Worm (Caenorhabditis elegans): ENCODE results near the gene best-4.
A peak's percentile ranks its signal among the peaks of the same experiment; 100 is the strongest.

Gene best-4

DNA sequence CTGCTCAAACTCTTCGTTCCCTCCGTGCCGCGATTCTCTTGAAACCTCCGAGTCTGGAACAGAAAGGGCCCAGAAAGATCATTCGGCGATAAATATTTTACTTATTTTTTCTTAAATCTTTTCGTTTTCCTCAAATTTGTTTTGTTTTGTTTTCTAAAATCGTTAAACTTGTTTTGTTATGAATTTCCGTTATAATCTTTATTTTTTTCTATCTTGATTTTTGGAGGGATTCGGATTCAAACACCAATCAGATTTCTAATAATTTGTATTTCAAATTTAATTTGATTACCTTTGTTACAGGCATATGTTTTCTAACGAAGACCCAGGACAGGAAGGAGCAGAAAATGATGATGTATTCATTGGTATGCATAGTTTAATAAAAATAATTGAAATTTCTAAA is 35.6 kb upstream of the best-4 start, which contains the start of gene C23H3.5:
Gene C23H3.5 (plus strand): TSS at position 301 of the 400 bp plus-strand sequence.
- no peak for TF ChIP-seq hmbx-1 (tag; optimal IDR thresholded peaks at IDR 0.05)
- no peak for TF ChIP-seq ceh-36 (tag; optimal IDR thresholded peaks at IDR 0.05)
- no peak for TF ChIP-seq pes-1 (GFP tag; IDR thresholded peaks at IDR 0.05)
- TF ChIP-seq B0310.2 (tag; optimal IDR thresholded peaks at IDR 0.05) = no peak
- no peak for TF ChIP-seq aly-1 (tag; optimal IDR thresholded peaks at IDR 0.05)
- TF ChIP-seq tbx-37 (GFP tag; conservative IDR thresholded peaks at IDR 0.05) = no peak
- no peak for TF ChIP-seq tra-4 (tag; optimal IDR thresholded peaks at IDR 0.05)
- no peak for TF ChIP-seq scrt-1 (GFP tag; IDR thresholded peaks at IDR 0.05)
- TF ChIP-seq ama-1 (optimal IDR thresholded peaks at IDR 0.05) = no peak
- TF ChIP-seq F13C5.2 (tag; optimal IDR thresholded peaks at IDR 0.05) = no peak
- no peak for TF ChIP-seq tbx-11 (GFP tag; IDR thresholded peaks at IDR 0.05)
- no peak for TF ChIP-seq sea-1 (GFP tag; conservative IDR thresholded peaks at IDR 0.05)
- TF ChIP-seq ets-7 (tag; optimal IDR thresholded peaks at IDR 0.05) = no peak
- TF ChIP-seq hnd-1 (tag; optimal IDR thresholded peaks at IDR 0.05) = no peak
- TF ChIP-seq flt-1 (GFP tag; IDR thresholded peaks at IDR 0.05) = no peak
- TF ChIP-seq ceh-13 (GFP tag; optimal IDR thresholded peaks at IDR 0.05) = no peak
- TF ChIP-seq hmg-4 (GFP tag; optimal IDR thresholded peaks at IDR 0.05) = no peak

DNA sequence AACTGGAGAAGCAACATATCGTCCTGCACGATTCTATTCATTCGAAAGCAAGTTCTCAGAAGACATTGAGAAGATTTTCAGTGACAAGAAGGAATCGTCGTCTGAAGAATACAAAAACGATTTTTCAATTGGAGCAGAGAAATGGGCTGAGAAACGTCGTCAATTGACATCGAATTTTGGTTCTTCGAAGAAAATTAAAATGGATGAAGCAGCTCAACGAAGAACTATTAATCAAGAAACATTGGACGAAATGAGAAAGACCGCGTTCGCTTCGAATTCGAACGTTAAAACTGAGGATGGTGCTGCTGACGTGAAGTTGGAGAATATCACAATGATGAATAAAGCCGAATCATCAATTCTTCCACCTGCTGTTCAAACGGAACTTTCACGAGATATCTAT is 34.4 kb upstream of the best-4 start, which contains the start of gene rpt-4:
Gene rpt-4 (minus strand): TSS at position 101 of the 400 bp plus-strand sequence.
- no peak for TF ChIP-seq ama-1 (optimal IDR thresholded peaks at IDR 0.05)
- TF ChIP-seq tra-4 (tag; optimal IDR thresholded peaks at IDR 0.05) = no peak
- TF ChIP-seq tbx-37 (GFP tag; conservative IDR thresholded peaks at IDR 0.05) = no peak
- no peak for TF ChIP-seq hmg-4 (GFP tag; optimal IDR thresholded peaks at IDR 0.05)
- TF ChIP-seq hnd-1 (tag; optimal IDR thresholded peaks at IDR 0.05) = no peak
- TF ChIP-seq tbx-11 (GFP tag; IDR thresholded peaks at IDR 0.05) = no peak
- no peak for TF ChIP-seq aly-1 (tag; optimal IDR thresholded peaks at IDR 0.05)
- no peak for TF ChIP-seq ceh-36 (tag; optimal IDR thresholded peaks at IDR 0.05)
- no peak for TF ChIP-seq F13C5.2 (tag; optimal IDR thresholded peaks at IDR 0.05)
- no peak for TF ChIP-seq sea-1 (GFP tag; conservative IDR thresholded peaks at IDR 0.05)

DNA sequence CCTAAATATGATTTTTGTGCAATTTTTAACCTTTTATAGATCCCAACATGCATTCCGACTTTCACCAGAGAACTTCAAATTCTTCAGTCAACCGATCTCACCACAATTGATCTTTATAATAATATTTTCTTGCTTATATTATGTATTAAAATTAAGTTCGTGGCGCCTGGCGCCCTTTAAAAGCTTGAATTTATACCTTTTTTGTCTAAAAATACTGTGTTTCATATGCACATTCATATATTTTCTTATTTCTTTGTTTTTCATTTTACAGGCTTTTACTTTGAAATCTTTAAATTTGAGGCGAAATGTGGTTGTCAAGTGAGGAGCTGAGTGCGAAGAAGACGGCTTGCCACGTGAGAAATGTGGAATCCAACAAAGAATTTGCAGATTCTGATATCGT is 33.1 kb upstream of the best-4 start, which contains the start of gene rpoa-49:
Gene rpoa-49 (plus strand): TSS at position 301 of the 400 bp plus-strand sequence.
- no peak for TF ChIP-seq pes-1 (GFP tag; IDR thresholded peaks at IDR 0.05)
- TF ChIP-seq scrt-1 (GFP tag; IDR thresholded peaks at IDR 0.05) = no peak
- TF ChIP-seq flt-1 (GFP tag; IDR thresholded peaks at IDR 0.05) = no peak
- TF ChIP-seq hnd-1 (tag; optimal IDR thresholded peaks at IDR 0.05) = no peak
- TF ChIP-seq tbx-37 (GFP tag; conservative IDR thresholded peaks at IDR 0.05) = no peak
- TF ChIP-seq F13C5.2 (tag; optimal IDR thresholded peaks at IDR 0.05) = no peak
- no peak for TF ChIP-seq ets-7 (tag; optimal IDR thresholded peaks at IDR 0.05)
- TF ChIP-seq B0310.2 (tag; optimal IDR thresholded peaks at IDR 0.05) = no peak

DNA sequence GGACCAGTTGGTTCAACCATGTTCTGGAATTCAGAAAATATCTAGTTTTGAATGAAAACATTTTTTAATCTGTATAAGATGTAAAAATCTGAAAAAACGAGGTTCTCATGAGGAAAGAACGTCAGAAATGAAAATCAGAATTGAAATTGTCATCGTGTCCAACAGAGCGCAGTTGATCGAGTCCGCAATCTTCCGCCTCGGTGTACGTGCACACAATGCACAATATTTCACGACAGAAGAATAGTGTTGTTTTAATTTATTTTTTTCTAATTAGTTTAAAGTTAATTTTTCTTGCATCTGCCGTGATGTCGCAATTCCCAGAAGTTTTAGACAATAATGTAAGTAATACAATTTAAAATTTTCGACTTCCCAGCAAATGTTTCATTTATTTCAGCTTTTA is 32.0 kb upstream of the best-4 start, which contains the start of gene nfyc-1:
Gene nfyc-1 (plus strand): TSS at position 268 of the 400 bp plus-strand sequence.
- peak; percentile 54 for TF ChIP-seq F13C5.2 (tag; optimal IDR thresholded peaks at IDR 0.05)
- no peak for TF ChIP-seq aly-1 (tag; optimal IDR thresholded peaks at IDR 0.05)

DNA sequence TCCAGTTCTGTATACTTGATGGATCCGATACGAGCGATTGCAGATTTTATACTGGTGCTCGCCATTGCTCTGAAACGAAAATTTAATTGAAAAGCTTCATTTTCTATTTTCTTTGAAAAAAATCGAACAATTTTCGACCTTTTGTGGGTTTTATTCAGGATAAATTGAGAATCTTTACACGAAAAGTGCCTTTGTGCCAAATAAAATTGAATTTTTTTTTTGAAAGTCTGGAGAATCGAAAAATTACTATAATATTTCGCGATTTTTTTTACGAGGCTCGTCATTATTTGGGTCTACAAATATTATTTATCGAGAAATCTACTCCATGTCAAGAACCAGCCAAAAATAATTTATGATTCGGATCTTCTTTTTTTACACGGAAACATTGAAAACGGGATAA is 30.2 kb upstream of the best-4 start, which contains the start of gene F23F1.10:
Gene F23F1.10 (minus strand): TSS at position 69 of the 400 bp plus-strand sequence.
- no peak for TF ChIP-seq hmg-4 (GFP tag; optimal IDR thresholded peaks at IDR 0.05)
- TF ChIP-seq hnd-1 (tag; optimal IDR thresholded peaks at IDR 0.05) = no peak
- no peak for TF ChIP-seq hmbx-1 (tag; optimal IDR thresholded peaks at IDR 0.05)
- no peak for TF ChIP-seq sea-1 (GFP tag; conservative IDR thresholded peaks at IDR 0.05)
- TF ChIP-seq tbx-11 (GFP tag; IDR thresholded peaks at IDR 0.05) = no peak
- TF ChIP-seq ets-7 (tag; optimal IDR thresholded peaks at IDR 0.05) = no peak
- no peak for TF ChIP-seq tra-4 (tag; optimal IDR thresholded peaks at IDR 0.05)

DNA sequence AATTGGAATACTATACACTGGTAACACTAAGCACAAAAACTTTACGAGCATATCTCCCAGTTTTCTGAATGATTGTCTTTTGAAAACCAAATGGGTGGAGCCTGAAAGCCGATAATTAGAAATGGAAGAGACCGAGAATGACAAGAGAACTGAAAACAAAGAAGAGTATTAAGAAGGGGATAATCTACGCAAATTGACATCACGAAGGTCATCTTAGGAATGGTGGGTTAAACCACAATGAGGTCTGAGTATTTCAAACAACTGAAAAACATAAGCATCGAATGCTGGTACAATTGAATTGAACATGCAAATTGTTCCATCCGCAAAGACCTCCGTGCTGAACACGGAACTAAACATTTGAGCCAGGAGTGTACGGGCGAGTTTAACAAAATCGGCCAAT is 27.8 kb upstream of the best-4 start, which contains the start of gene spp-24:
Gene spp-24 (minus strand): TSS at position 101 of the 400 bp plus-strand sequence.
- TF ChIP-seq ets-7 (tag; optimal IDR thresholded peaks at IDR 0.05) (no peak), hmbx-1 (tag; optimal IDR thresholded peaks at IDR 0.05) (no peak), B0310.2 (tag; optimal IDR thresholded peaks at IDR 0.05) (no peak), ceh-13 (GFP tag; optimal IDR thresholded peaks at IDR 0.05) (no peak), scrt-1 (GFP tag; IDR thresholded peaks at IDR 0.05) (no peak), sea-1 (GFP tag; conservative IDR thresholded peaks at IDR 0.05) (no peak), tra-4 (tag; optimal IDR thresholded peaks at IDR 0.05) (no peak)

DNA sequence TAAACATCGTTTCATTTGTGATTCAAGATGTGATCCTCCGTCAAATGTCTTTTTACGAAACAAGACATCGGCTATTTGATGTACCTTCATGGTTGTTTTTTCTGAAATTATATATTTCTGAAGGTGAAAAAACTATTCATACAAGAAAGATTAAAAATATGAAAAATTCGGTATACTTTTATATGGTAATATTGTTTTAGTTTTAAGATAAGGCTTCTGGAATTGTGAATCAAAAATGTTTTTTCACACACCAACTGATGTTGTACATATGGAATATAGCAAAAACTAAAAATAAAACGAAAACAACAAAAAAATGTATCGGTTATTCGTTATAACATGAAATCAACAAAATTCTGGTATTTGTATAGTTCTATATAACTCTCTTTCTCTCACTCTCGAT is 25.5 kb upstream of the best-4 start, which contains the start of gene F23F1.6:
Gene F23F1.6 (minus strand): TSS at position 101 of the 400 bp plus-strand sequence.
- TF ChIP-seq hnd-1 (tag; optimal IDR thresholded peaks at IDR 0.05) (no peak), aly-1 (tag; optimal IDR thresholded peaks at IDR 0.05) (no peak), sea-1 (GFP tag; conservative IDR thresholded peaks at IDR 0.05) (no peak), hmbx-1 (tag; optimal IDR thresholded peaks at IDR 0.05) (no peak), flt-1 (GFP tag; IDR thresholded peaks at IDR 0.05) (no peak), hmg-4 (GFP tag; optimal IDR thresholded peaks at IDR 0.05) (no peak)

DNA sequence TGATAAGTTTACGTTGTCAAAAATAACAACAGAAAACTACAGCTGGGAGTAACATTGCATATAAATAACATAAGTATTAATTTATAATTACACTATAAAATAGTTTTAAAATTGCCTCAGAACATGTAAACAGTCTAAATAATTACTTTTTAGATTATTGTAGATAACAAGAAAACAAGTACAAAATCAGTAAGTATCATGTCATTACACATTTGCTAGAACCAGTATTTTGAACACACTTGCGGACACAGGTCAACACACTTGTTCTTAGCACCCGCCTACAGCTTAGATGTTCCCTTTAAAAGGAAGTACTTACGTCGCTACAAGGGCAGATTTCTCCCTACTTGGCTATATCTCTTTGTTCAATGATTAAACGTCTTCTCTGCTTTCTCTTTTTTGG is 22.2 kb upstream of the best-4 start, which contains the start of gene F23F1.2:
Gene F23F1.2 (plus strand): TSS at position 301 of the 400 bp plus-strand sequence.
- TF ChIP-seq sea-1 (GFP tag; conservative IDR thresholded peaks at IDR 0.05) (no peak), tbx-37 (GFP tag; conservative IDR thresholded peaks at IDR 0.05) (no peak), hmg-4 (GFP tag; optimal IDR thresholded peaks at IDR 0.05) (no peak), flt-1 (GFP tag; IDR thresholded peaks at IDR 0.05) (no peak), hnd-1 (tag; optimal IDR thresholded peaks at IDR 0.05) (no peak), ceh-13 (GFP tag; optimal IDR thresholded peaks at IDR 0.05) (no peak), ceh-36 (tag; optimal IDR thresholded peaks at IDR 0.05) (no peak), tbx-11 (GFP tag; IDR thresholded peaks at IDR 0.05) (no peak), ets-7 (tag; optimal IDR thresholded peaks at IDR 0.05) (no peak)

Measured in whole organism, early embryonic.